Worm (Caenorhabditis elegans) whole organism, L2 larva: ENCODE data around the gene clec-3.

ENCODE experiments used
- C34F6.9 ChIP-seq: fragments of 150-350 bp; optimal IDR thresholded peaks from 2 replicates; lab custom pipeline; 2014; ENCODE audit warnings: missing biosample characterization, missing genetic modification characterization
- F13H6.1 ChIP-seq: sonication (generic microtip); optimal IDR thresholded peaks from 2 replicates; lab custom pipeline; 2016; ENCODE audit warnings: missing genetic modification characterization, missing compliant biosample characterization
- R02D3.7 ChIP-seq: fragments of 150-350 bp; optimal IDR thresholded peaks from 2 replicates; lab custom pipeline; 2014; ENCODE audit warnings: missing biosample characterization, missing genetic modification characterization
- Y55F3AM.14 ChIP-seq: fragments of 200-800 bp; sonication (Bioruptor generic); optimal IDR thresholded peaks from 2 replicates; lab custom pipeline; 2018; ENCODE audit warnings: mild to moderate bottlenecking, missing genetic modification characterization, missing compliant biosample characterization
- ZK546.5 ChIP-seq: sonication (generic microtip); optimal IDR thresholded peaks from 2 replicates; lab custom pipeline; 2017; ENCODE audit warnings: missing biosample characterization, missing genetic modification characterization
- alr-1 ChIP-seq: fragments of 150-350 bp; optimal IDR thresholded peaks from 2 replicates; lab custom pipeline; 2014; ENCODE audit warnings: missing biosample characterization, missing genetic modification characterization
- aly-2 ChIP-seq: fragments of 150-350 bp; optimal IDR thresholded peaks from 2 replicates; lab custom pipeline; 2014; ENCODE audit warnings: missing biosample characterization, missing genetic modification characterization
- ceh-82 ChIP-seq: fragments of 150-350 bp; optimal IDR thresholded peaks from 2 replicates; lab custom pipeline; 2014; ENCODE audit warnings: missing biosample characterization, missing genetic modification characterization
- crh-2 ChIP-seq: sonication (generic microtip); optimal IDR thresholded peaks from 2 replicates; lab custom pipeline; 2017; ENCODE audit warnings: missing biosample characterization, missing genetic modification characterization
- egl-27 ChIP-seq: sonication (generic microtip); optimal IDR thresholded peaks from 3 replicates; lab custom pipeline; 2017; ENCODE audit warnings: missing biosample characterization, missing genetic modification reagents, missing genetic modification characterization
- fos-1 ChIP-seq: fragments of 150-350 bp; optimal IDR thresholded peaks from 2 replicates; lab custom pipeline; 2014; ENCODE audit warnings: missing biosample characterization, missing genetic modification characterization
- gmeb-1 ChIP-seq: fragments of 150-350 bp; optimal IDR thresholded peaks from 2 replicates; lab custom pipeline; 2014; ENCODE audit warnings: missing biosample characterization, missing genetic modification characterization
- lin-11 ChIP-seq: fragments of 150-350 bp; sonication (generic microtip); optimal IDR thresholded peaks from 2 replicates; lab custom pipeline; 2014; ENCODE audit warnings: missing biosample characterization, missing genetic modification characterization, inconsistent platforms, mixed read lengths
- lin-13 ChIP-seq: fragments of 150-350 bp; optimal IDR thresholded peaks from 2 replicates; lab custom pipeline; 2014; ENCODE audit warnings: missing biosample characterization, missing genetic modification reagents, missing genetic modification characterization
- lin-39 ChIP-seq: fragments of 150-350 bp; optimal IDR thresholded peaks from 2 replicates; lab custom pipeline; 2014; ENCODE audit warnings: missing biosample characterization, missing genetic modification reagents, missing genetic modification characterization
- lsy-2 ChIP-seq, 2 experiments: fragments of 150-350 bp in 1 of 2; sonication (generic microtip) in 1 of 2; optimal IDR thresholded peaks; 2 replicates each; lab custom pipeline; 2014 to 2017; ENCODE audit warnings: missing biosample characterization in 2 of 2, missing genetic modification characterization in 2 of 2
- mab-5 ChIP-seq: fragments of 150-350 bp; optimal IDR thresholded peaks from 2 replicates; lab custom pipeline; 2014; ENCODE audit warnings: missing biosample characterization, missing genetic modification characterization
- mbf-1 ChIP-seq: sonication (generic microtip); optimal IDR thresholded peaks from 2 replicates; lab custom pipeline; 2017; ENCODE audit warnings: missing biosample characterization, missing genetic modification characterization
- mdl-1 ChIP-seq, 2 experiments: fragments of 150-350 bp in 1 of 2; sonication (generic microtip) in 1 of 2; optimal IDR thresholded peaks; 2 replicates each; lab custom pipeline; 2017; ENCODE audit warnings: missing biosample characterization in 2 of 2, missing genetic modification characterization in 2 of 2
- nhr-10 ChIP-seq: sonication (generic microtip); optimal IDR thresholded peaks from 2 replicates; lab custom pipeline; 2017; ENCODE audit warnings: missing biosample characterization, missing genetic modification characterization
- nhr-12 ChIP-seq: fragments of 150-350 bp; optimal IDR thresholded peaks from 2 replicates; lab custom pipeline; 2014; ENCODE audit warnings: missing biosample characterization, missing genetic modification characterization
- nhr-129 ChIP-seq: fragments of 150-350 bp; optimal IDR thresholded peaks from 2 replicates; lab custom pipeline; 2014; ENCODE audit warnings: missing biosample characterization, missing genetic modification characterization
- nhr-21 ChIP-seq: fragments of 150-350 bp; optimal IDR thresholded peaks from 2 replicates; lab custom pipeline; 2014; ENCODE audit warnings: missing biosample characterization, missing genetic modification characterization
- nhr-237 ChIP-seq: fragments of 150-350 bp; optimal IDR thresholded peaks from 2 replicates; lab custom pipeline; 2014; ENCODE audit warnings: missing biosample characterization, missing genetic modification characterization
- nhr-25 ChIP-seq: fragments of 150-350 bp; sonication (generic microtip); optimal IDR thresholded peaks from 3 replicates; lab custom pipeline; 2014; ENCODE audit warnings: missing biosample characterization, missing genetic modification characterization
- peb-1 ChIP-seq: fragments of 150-350 bp; optimal IDR thresholded peaks from 2 replicates; lab custom pipeline; 2014; ENCODE audit warnings: missing biosample characterization, missing genetic modification characterization
- sem-4 ChIP-seq: fragments of 150-350 bp; optimal IDR thresholded peaks from 2 replicates; lab custom pipeline; 2014; ENCODE audit warnings: missing biosample characterization, missing genetic modification reagents, missing genetic modification characterization
- skn-1 ChIP-seq: sonication (generic microtip); optimal IDR thresholded peaks from 2 replicates; lab custom pipeline; 2017; ENCODE audit warnings: missing biosample characterization, missing genetic modification characterization
- unc-39 ChIP-seq: fragments of 150-350 bp; optimal IDR thresholded peaks from 2 replicates; lab custom pipeline; 2014; ENCODE audit warnings: missing biosample characterization, missing genetic modification characterization
- unc-62 ChIP-seq: fragments of 150-350 bp; optimal IDR thresholded peaks from 2 replicates; lab custom pipeline; 2014; ENCODE audit warnings: missing biosample characterization, missing genetic modification reagents, missing genetic modification characterization
- ztf-11 ChIP-seq: sonication (generic microtip); optimal IDR thresholded peaks from 2 replicates; lab custom pipeline; 2017; ENCODE audit warnings: missing biosample characterization, missing genetic modification characterization
- ztf-4 ChIP-seq: fragments of 150-350 bp; optimal IDR thresholded peaks from 2 replicates; lab custom pipeline; 2014; ENCODE audit warnings: missing biosample characterization, missing genetic modification characterization

clec-3 gene

DNA sequence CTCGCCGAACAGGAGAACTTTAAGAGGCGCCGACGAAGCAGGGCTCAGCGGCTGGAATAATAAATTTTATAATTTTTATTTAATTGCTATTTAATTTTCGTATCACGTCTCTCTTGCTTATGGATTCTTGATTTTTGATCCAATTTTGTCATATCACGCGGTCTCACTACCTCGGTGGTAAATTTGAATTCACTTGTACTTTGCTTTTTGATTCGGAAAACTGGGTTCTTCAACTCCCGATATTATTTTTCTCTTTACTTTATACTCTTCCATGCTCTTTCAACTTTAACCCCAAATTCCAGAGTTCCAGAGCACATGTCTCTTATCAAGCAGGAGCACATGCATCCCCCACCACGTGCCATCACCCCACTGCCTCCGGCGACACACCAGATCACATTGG is 16.0 kb downstream of the clec-3 start, which contains the start of gene lido-11:
lido-11 (plus strand) TSS at position 301 of the 400 bp plus-strand sequence.
- TF ChIP-seq crh-2 (tag; lab: Kevin White, UChicago) (no peak), ZK546.5 (tag; lab: Kevin White, UChicago) (no peak), lin-39 (tag; lab: Kevin White, UChicago) (no peak), unc-62 (GFP tag; lab: Kevin White, UChicago) (no peak), ceh-82 (no peak), C34F6.9 (tag; lab: Kevin White, UChicago) (no peak), lin-11 (tag; lab: Kevin White, UChicago) (no peak)
- TF ChIP-seq, all 48 proteins: peak for 0

DNA sequence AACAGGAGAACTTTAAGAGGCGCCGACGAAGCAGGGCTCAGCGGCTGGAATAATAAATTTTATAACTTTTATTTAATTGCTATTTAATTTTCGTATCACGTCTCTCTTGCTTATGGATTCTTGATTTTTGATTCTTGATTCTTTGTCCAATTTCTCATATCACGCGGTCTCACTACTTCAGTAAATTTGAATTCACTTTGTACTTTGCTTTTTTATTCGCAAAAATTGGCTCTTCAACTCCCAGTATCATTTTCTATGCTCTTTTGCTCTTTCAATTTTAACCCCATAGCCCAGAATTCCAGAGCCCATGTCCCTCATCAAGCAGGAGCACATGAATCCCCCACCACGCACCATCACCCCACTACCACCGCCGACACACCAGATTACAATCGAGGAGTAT is 17.5 kb downstream of the clec-3 start, which contains the start of gene lido-10:
lido-10 (plus strand) TSS at position 301 of the 400 bp plus-strand sequence.
- TF ChIP-seq nhr-129: no peak
- TF ChIP-seq sem-4 (tag; lab: Kevin White, UChicago): no peak
- TF ChIP-seq nhr-10: no peak
- TF ChIP-seq nhr-12: no peak
- TF ChIP-seq mab-5 (tag; lab: Kevin White, UChicago): no peak

DNA sequence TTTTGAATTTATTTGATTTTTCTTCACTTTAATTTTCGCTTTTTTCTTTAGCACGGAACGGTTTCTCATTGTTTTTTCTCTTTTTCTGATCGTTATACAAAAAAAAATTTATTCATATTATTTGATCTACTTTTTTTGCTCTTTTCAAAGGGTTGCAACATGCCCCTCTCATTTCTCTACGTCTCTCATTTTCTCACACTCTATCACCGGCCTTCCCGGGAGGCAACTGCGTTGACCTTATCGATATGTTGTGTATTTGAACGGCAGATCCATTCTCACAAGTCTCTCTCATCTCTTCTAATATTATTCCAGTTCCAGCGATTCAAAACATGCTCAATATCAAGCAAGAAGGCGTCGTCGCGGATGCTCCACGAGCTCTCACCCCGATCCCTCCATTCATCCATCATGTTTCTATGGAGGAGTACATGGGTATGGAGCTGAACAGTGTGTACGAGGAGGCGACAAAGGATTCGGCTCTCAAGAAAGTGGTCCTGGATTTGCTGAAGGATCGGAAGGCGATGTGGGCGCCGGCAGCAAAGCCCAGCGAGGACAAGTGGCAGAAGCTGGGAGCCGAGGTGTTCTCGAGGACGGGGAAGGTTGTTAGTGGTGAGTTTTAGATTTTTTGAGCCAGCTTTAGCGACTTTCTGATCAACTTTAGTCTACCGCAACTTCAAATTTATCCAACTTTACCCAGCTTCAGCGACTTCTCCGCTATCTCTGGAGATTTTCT is 19.0 kb downstream of the clec-3 start, which contains the start of gene lido-9:
lido-9 (plus strand) TSS at position 234 of the 730 bp plus-strand sequence.
- TF ChIP-seq nhr-21 (no peak), lin-11 (tag; lab: Kevin White, UChicago) (no peak), lin-39 (tag; lab: Kevin White, UChicago) (no peak), F13H6.1 (tag; lab: Kevin White, UChicago) (no peak), skn-1 (no peak), nhr-237 (tag; lab: Kevin White, UChicago) (no peak)

DNA sequence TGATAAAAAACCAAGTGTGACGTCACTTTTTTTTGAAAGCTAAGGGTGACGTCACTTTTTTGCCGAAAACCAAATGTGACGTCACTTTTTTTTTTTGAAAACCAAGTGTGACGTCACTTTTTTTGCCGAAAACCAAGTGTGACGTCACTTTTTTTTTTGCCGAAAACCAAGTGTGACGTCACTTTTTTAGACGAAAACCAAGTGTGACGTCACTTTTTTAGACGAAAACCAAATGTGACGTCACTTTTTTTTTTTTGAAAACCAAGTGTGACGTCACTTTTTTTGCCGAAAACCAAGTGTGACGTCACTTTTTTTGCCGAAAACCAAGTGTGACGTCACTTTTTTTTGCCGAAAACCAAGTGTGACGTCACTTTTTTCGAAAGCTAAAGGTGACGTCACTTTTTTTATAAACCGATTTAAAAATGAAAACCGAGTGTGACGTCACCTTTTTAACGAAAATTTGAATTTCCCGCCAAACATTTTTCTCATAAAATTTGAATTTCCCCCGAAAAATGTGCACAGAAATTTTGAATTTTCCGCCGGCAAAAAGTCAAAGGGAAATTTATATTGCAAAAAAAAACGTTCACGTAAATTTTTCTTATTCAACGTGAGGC is 21.8 kb downstream of the clec-3 start:
- no peak for TF ChIP-seq lin-39 (tag; lab: Kevin White, UChicago)
- TF ChIP-seq sem-4 (tag; lab: Kevin White, UChicago): no peak
- TF ChIP-seq fos-1 (tag; lab: Kevin White, UChicago): no peak
- TF ChIP-seq C34F6.9 (tag; lab: Kevin White, UChicago): no peak
- no peak for TF ChIP-seq lin-11 (tag; lab: Kevin White, UChicago)
- no peak for TF ChIP-seq mbf-1 (tag; lab: Kevin White, UChicago)
- no peak for TF ChIP-seq skn-1
- no peak for TF ChIP-seq egl-27 (tag; lab: Kevin White, UChicago)
- no peak for TF ChIP-seq alr-1 (tag; lab: Kevin White, UChicago)
- no peak for TF ChIP-seq unc-62 (GFP tag; lab: Kevin White, UChicago)
- no peak for TF ChIP-seq unc-39 (tag; lab: Kevin White, UChicago)
- no peak for TF ChIP-seq lsy-2 (tag; optimal IDR thresholded peaks at IDR 0.05; lab: Kevin White, UChicago)
- TF ChIP-seq Y55F3AM.14 (GFP tag; lab: Kevin White, UChicago): no peak
- no peak for TF ChIP-seq peb-1 (tag; lab: Kevin White, UChicago)
- TF ChIP-seq nhr-129: no peak
- no peak for TF ChIP-seq R02D3.7 (tag; lab: Kevin White, UChicago)

DNA sequence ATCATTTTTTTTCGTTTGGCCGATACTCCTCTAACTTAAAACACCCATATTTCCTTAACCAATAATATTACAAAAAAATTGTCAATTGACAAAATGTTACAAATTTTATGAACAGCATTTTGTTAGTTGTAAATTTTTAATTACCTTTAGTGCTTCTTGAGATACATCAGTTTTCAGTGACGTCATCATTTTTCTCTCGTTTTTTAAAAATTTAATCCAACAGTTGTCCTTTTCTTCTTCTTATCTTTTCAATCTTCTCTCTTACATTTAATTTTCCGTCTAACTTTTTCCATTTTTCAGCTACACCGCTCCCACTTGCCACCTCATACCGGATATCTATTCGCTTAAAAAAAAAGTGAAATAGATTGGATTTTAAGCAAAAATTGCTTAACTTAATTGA is 23.0 kb downstream of the clec-3 start, which contains the start of gene lido-8:
lido-8 (plus strand) TSS at position 301 of the 400 bp plus-strand sequence.
- TF ChIP-seq ztf-11 (tag; lab: Kevin White, UChicago) (no peak), alr-1 (tag; lab: Kevin White, UChicago) (no peak), nhr-21 (no peak), ztf-4 (no peak), lin-13 (GFP tag; lab: Kevin White, UChicago) (no peak), gmeb-1 (tag; lab: Kevin White, UChicago) (no peak), nhr-237 (tag; lab: Kevin White, UChicago) (no peak), nhr-25 (tag; lab: Kevin White, UChicago) (no peak), aly-2 (tag; lab: Kevin White, UChicago) (no peak), mdl-1 (tag; optimal IDR thresholded peaks at IDR 0.05; lab: Kevin White, UChicago) (no peak)
